Fruit fly (Drosophila melanogaster) whole organism: ENCODE measurements around the gene PIG-K.

Experiments
- CG8478 ChIP-seq: fragments of >200 bp; optimal IDR thresholded peaks from 2 replicates; lab custom pipeline; 2018; ENCODE audit warnings: inconsistent platforms
- Dll ChIP-seq: fragments of >200 bp; optimal IDR thresholded peaks from 2 replicates; lab custom pipeline; 2017
- EcR ChIP-seq, 2 experiments: fragments of >200 bp; optimal IDR thresholded peaks; 2 replicates each; lab custom pipeline; 2017; ENCODE audit warnings: missing biosample characterization in 2 of 2, missing genetic modification characterization in 2 of 2, missing genetic modification reagents in 2 of 2
- pan ChIP-seq: fragments of >200 bp; optimal IDR thresholded peaks from 2 replicates; lab custom pipeline; 2017
- psq ChIP-seq: fragments of >200 bp; optimal IDR thresholded peaks from 2 replicates; lab custom pipeline; 2017
- usp ChIP-seq: fragments of >200 bp; optimal IDR thresholded peaks from 2 replicates; lab custom pipeline; 2017; ENCODE audit warnings: missing biosample characterization, missing genetic modification characterization, mixed read lengths

DNA sequence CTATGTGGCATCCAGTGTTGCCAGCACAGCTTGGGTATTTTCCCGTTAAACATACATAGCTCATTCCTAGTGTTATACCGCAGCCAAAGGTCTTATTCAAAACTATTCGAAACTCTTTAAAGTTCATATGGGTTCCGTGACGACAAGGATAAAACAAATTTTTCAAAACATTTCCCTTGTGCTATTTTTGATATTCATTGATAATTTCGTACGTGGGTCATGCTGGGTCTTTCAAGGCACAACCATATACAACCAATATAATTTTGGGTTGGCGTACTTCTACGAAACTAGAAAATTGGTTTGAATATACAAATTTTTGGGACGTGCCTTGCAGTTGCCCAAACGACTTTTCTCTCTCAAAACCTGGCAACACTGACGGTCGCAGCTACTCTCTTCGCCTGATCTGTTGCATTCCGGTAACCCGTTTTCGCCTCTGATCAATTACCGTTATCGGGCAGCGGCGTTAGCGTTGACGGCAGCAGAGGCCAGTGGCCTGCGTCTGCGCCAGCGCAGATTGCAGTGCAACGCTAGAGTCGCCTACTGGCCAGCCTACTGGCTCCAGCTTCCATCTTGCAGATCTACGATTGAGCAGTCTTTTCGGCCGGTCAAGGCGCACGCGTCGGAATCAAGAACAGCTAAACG lies 23.1 kb upstream of the PIG-K start:
- TF ChIP-seq usp (GFP tag; lab: Kevin White, UChicago) = no peak
- no peak for TF ChIP-seq pan
- TF ChIP-seq Dll = no peak
- TF ChIP-seq psq (lab: Kevin White, UChicago) = no peak
- TF ChIP-seq CG8478 (lab: Kevin White, UChicago) = no peak
- TF ChIP-seq EcR (GFP tag; optimal IDR thresholded peaks at IDR 0.05; lab: Kevin White, UChicago) = no peak
